Worm (Caenorhabditis elegans) whole organism, midembryonic: ENCODE results near the gene mlk-1.

Experiments
- cog-1 ChIP-seq: sonication (generic microtip); optimal IDR thresholded peaks from 2 replicates; lab custom pipeline; 2016; ENCODE audit warnings: missing genetic modification characterization, missing compliant biosample characterization
- flt-1 ChIP-seq: fragments of 200-800 bp; sonication (Bioruptor generic); IDR thresholded peaks from 2 replicates; pipeline ENCODE4 v1.3.6; 2022; ENCODE audit warnings: missing genetic modification characterization, missing compliant biosample characterization
- med-1 ChIP-seq: sonication (generic microtip); optimal IDR thresholded peaks from 2 replicates; lab custom pipeline; 2017; ENCODE audit warnings: missing genetic modification characterization, mild to moderate bottlenecking, missing compliant biosample characterization, antibody characterized with exemption, missing genetic modification reagents; ENCODE audit not compliant: insufficient read depth
- tab-1 ChIP-seq: fragments of 200-800 bp; sonication (Bioruptor generic); IDR thresholded peaks from 2 replicates; pipeline ENCODE4 v1.3.6; 2022; ENCODE audit warnings: missing genetic modification characterization, missing compliant biosample characterization
- ztf-23 ChIP-seq: fragments of 200-800 bp; sonication (Bioruptor generic); IDR thresholded peaks from 2 replicates; pipeline ENCODE4 v1.3.6; 2022; ENCODE audit warnings: missing genetic modification reagents, missing genetic modification characterization, missing compliant biosample characterization
- ztf-29 ChIP-seq: fragments of 200-800 bp; sonication (Bioruptor generic); IDR thresholded peaks from 2 replicates; pipeline ENCODE4 v1.3.6; 2022; ENCODE audit warnings: missing genetic modification reagents, missing genetic modification characterization, missing compliant biosample characterization

ce11 chrV:5033099-5033498 is 31.5 kb downstream of the mlk-1 start, which contains the start of gene K11D12.13:
- TF ChIP-seq med-1 (GFP tag; lab: Kevin White, UChicago) (no peak), tab-1 (GFP tag; lab: Robert Waterston, UW) (no peak), ztf-29 (GFP tag; lab: Robert Waterston, UW) (no peak), ztf-23 (GFP tag; lab: Robert Waterston, UW) (no peak), flt-1 (GFP tag; lab: Robert Waterston, UW) (no peak), cog-1 (tag; lab: Kevin White, UChicago) (no peak)
